Worm (Caenorhabditis elegans): Measurements from ENCODE around the gene T10B5.3.

The T10B5.3 gene

ce11 chrV:1869682-1870081, at the start of gene T10B5.3:
T10B5.3 (minus strand) TSS chrV:1869782.
- no peak for TF ChIP-seq unc-120 (tag; optimal IDR thresholded peaks at IDR 0.05; ENCODE audit: poor library complexity, severe bottlenecking)
- TF ChIP-seq lin-13 (tag; optimal IDR thresholded peaks at IDR 0.05) = no peak
- TF ChIP-seq elt-3 (tag; optimal IDR thresholded peaks at IDR 0.05) = no peak
- no peak for TF ChIP-seq bed-3 (GFP tag; optimal IDR thresholded peaks at IDR 0.05)
- TF ChIP-seq snpc-4 (tag; optimal IDR thresholded peaks at IDR 0.05) = no peak
- TF ChIP-seq unc-39 (tag; optimal IDR thresholded peaks at IDR 0.05) = no peak
- TF ChIP-seq tbx-8 (GFP tag; optimal IDR thresholded peaks at IDR 0.05) = no peak
- no peak for TF ChIP-seq flh-1 (GFP tag; optimal IDR thresholded peaks at IDR 0.05)
- no peak for TF ChIP-seq hlh-1 (tag; optimal IDR thresholded peaks at IDR 0.05)
- TF ChIP-seq lsy-2 (tag; optimal IDR thresholded peaks at IDR 0.05) = no peak
- no peak for TF ChIP-seq mab-5 (tag; optimal IDR thresholded peaks at IDR 0.05)
- no peak for TF ChIP-seq lin-32 (GFP tag; optimal IDR thresholded peaks at IDR 0.05)
- no peak for TF ChIP-seq ceh-83 (GFP tag; optimal IDR thresholded peaks at IDR 0.05)
- no peak for TF ChIP-seq mls-2 (tag; optimal IDR thresholded peaks at IDR 0.05)
- no peak for TF ChIP-seq cnd-1 (tag; optimal IDR thresholded peaks at IDR 0.05)
- no peak for TF ChIP-seq nhr-76 (tag; optimal IDR thresholded peaks at IDR 0.05)
- TF ChIP-seq mep-1 (tag; optimal IDR thresholded peaks at IDR 0.05) = no peak
- TF ChIP-seq blmp-1 (tag; optimal IDR thresholded peaks at IDR 0.05) = no peak
- no peak for TF ChIP-seq pha-4 (tag; optimal IDR thresholded peaks at IDR 0.05)

ce11 chrV:1918030-1918559, 48.5 kb upstream of the T10B5.3 start, which contains the start of gene Y32G9A.2:
Y32G9A.2 (plus strand) TSS chrV:1918509.
- TF ChIP-seq drap-1 (GFP tag; optimal IDR thresholded peaks at IDR 0.05) (no peak), ces-1 (GFP tag; optimal IDR thresholded peaks at IDR 0.05) (peak; percentile 11), ztf-11 (tag; optimal IDR thresholded peaks at IDR 0.05) (no peak), mep-1 (tag; optimal IDR thresholded peaks at IDR 0.05) (peak; percentile 25), flh-1 (GFP tag; optimal IDR thresholded peaks at IDR 0.05) (no peak), elt-3 (tag; optimal IDR thresholded peaks at IDR 0.05) (no peak), nhr-12 (tag; optimal IDR thresholded peaks at IDR 0.05) (no peak), blmp-1 (tag; optimal IDR thresholded peaks at IDR 0.05) (peak; percentile 22), ceh-39 (tag; optimal IDR thresholded peaks at IDR 0.05) (no peak), bed-3 (GFP tag; optimal IDR thresholded peaks at IDR 0.05) (no peak), unc-120 (tag; optimal IDR thresholded peaks at IDR 0.05; ENCODE audit: poor library complexity, severe bottlenecking) (no peak), M03D4.4 (tag; optimal IDR thresholded peaks at IDR 0.05) (no peak), lsy-2 (tag; optimal IDR thresholded peaks at IDR 0.05) (no peak)

DNA sequence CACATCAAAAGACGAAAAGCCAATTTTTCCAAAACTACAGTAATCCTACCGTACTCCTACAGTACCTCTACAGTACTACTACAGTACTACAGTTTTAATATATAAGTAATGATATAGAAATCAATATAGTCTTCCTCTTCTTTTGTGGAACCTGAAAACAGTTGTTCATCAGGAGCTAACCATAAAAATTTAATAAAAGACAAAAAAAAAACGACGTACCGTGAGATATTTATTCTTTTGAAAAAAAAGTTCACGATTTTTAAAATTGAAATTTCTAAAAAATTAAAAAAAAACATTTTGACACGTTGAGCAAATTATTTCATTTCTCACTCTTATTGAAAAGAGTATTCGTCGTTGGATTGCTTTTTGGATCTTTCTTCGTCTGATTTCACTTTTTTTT, 41.5 kb upstream of the T10B5.3 start, which contains the start of gene Y32G9A.3:
TSS of gene Y32G9A.3 (plus strand) at position 301 of the 400 bp plus-strand sequence.
- no peak for TF ChIP-seq mls-2 (tag; optimal IDR thresholded peaks at IDR 0.05)
- TF ChIP-seq blmp-1 (tag; optimal IDR thresholded peaks at IDR 0.05) = no peak
- TF ChIP-seq hlh-1 (tag; optimal IDR thresholded peaks at IDR 0.05) = no peak
- TF ChIP-seq nhr-2 (tag; optimal IDR thresholded peaks at IDR 0.05) = no peak
- TF ChIP-seq nhr-237 (tag; optimal IDR thresholded peaks at IDR 0.05) = no peak
- no peak for TF ChIP-seq nhr-76 (tag; optimal IDR thresholded peaks at IDR 0.05)

DNA sequence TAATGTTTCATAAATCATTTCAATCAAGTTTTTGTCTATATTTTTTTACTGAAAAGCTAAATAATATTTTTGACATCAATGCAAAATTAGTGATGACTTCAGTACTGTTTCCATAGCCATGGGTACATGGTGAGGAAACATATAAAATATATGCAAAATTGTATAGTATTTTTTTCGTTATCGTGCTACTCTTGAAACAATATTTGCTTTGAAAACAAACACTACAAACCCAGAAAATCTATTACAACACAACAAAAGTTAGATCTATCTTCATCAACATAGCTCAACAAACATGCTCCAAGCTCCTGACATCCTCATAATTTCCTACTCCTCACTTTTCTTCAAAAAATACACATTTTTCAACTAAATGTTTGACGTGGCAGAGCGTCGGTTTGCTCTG, 39.0 kb upstream of the T10B5.3 start, which contains the start of gene srp-3:
TSS of gene srp-3 (plus strand) at position 301 of the 400 bp plus-strand sequence.
- TF ChIP-seq cnd-1 (tag; optimal IDR thresholded peaks at IDR 0.05) (no peak), ceh-43 (GFP tag; optimal IDR thresholded peaks at IDR 0.05) (no peak), tbx-8 (GFP tag; optimal IDR thresholded peaks at IDR 0.05) (no peak), blmp-1 (tag; optimal IDR thresholded peaks at IDR 0.05) (no peak), sem-2 (GFP tag; optimal IDR thresholded peaks at IDR 0.05) (no peak), nhr-28 (tag; optimal IDR thresholded peaks at IDR 0.05) (no peak), mab-5 (tag; optimal IDR thresholded peaks at IDR 0.05) (no peak), unc-62 (GFP tag; optimal IDR thresholded peaks at IDR 0.05) (no peak), nhr-12 (tag; optimal IDR thresholded peaks at IDR 0.05) (no peak), bed-3 (GFP tag; optimal IDR thresholded peaks at IDR 0.05) (no peak), unc-120 (tag; optimal IDR thresholded peaks at IDR 0.05; ENCODE audit: poor library complexity, severe bottlenecking) (no peak), sptf-1 (tag; optimal IDR thresholded peaks at IDR 0.05) (no peak), snpc-4 (tag; optimal IDR thresholded peaks at IDR 0.05) (no peak), zip-8 (tag; optimal IDR thresholded peaks at IDR 0.05) (no peak), lin-13 (tag; optimal IDR thresholded peaks at IDR 0.05) (no peak), lin-32 (GFP tag; optimal IDR thresholded peaks at IDR 0.05) (no peak), pha-4 (tag; optimal IDR thresholded peaks at IDR 0.05) (no peak), drap-1 (GFP tag; optimal IDR thresholded peaks at IDR 0.05) (no peak)
